Worm (Caenorhabditis elegans) whole organism, L1 larva: ENCODE measurements around the gene F10E9.12.

Experiments used
- ces-1 ChIP-seq: fragments of 150-350 bp; optimal IDR thresholded peaks from 2 replicates; lab custom pipeline; 2014; ENCODE audit warnings: missing biosample characterization, missing genetic modification reagents, missing genetic modification characterization
- lsy-2 ChIP-seq, 2 experiments: fragments of 150-350 bp; optimal IDR thresholded peaks; 2 replicates each; lab custom pipeline; 2014; ENCODE audit warnings: missing biosample characterization in 2 of 2, missing genetic modification characterization in 2 of 2
- nhr-11 ChIP-seq: fragments of 150-350 bp; optimal IDR thresholded peaks from 2 replicates; lab custom pipeline; 2014; ENCODE audit warnings: missing biosample characterization, missing genetic modification characterization
- nhr-237 ChIP-seq: fragments of 150-350 bp; optimal IDR thresholded peaks from 2 replicates; lab custom pipeline; 2014; ENCODE audit warnings: missing biosample characterization, missing genetic modification characterization
- sptf-1 ChIP-seq: fragments of 150-350 bp; optimal IDR thresholded peaks from 2 replicates; lab custom pipeline; 2014; ENCODE audit warnings: missing biosample characterization, missing genetic modification characterization

ce11 chrIII:8371595-8372305 lies 47.4 kb downstream of the F10E9.12 start, which contains the start of gene lmbr-1:
- no peak for TF ChIP-seq sptf-1 (tag; lab: Kevin White, UChicago)
- TF ChIP-seq nhr-237 (tag; lab: Kevin White, UChicago) = no peak
- TF ChIP-seq lsy-2 (tag; optimal IDR thresholded peaks at IDR 0.05; lab: Kevin White, UChicago) = no peak
- no peak for TF ChIP-seq nhr-11
- TF ChIP-seq ces-1 (GFP tag; lab: Kevin White, UChicago) = no peak
